Worm (Caenorhabditis elegans) whole organism, young adult: ENCODE data around the gene idpp-5.

ENCODE experiments used
- C17E4.6 ChIP-seq: fragments of 200-800 bp; sonication (Bioruptor generic); IDR thresholded peaks from 2 replicates; pipeline ENCODE4 v1.3.6; 2022; ENCODE audit warnings: missing genetic modification reagents, missing genetic modification characterization, missing compliant biosample characterization
- athp-1 ChIP-seq: sonication (generic microtip); optimal IDR thresholded peaks from 2 replicates; lab custom pipeline; 2017; ENCODE audit warnings: mild to moderate bottlenecking, missing genetic modification characterization, missing compliant biosample characterization
- bed-1 ChIP-seq: fragments of 200-800 bp; sonication (Bioruptor generic); IDR thresholded peaks from 2 replicates; pipeline ENCODE4 v1.3.6; 2022; ENCODE audit warnings: missing genetic modification reagents, missing genetic modification characterization, missing compliant biosample characterization
- chd-7 ChIP-seq: sonication (generic microtip); optimal IDR thresholded peaks from 2 replicates; lab custom pipeline; 2016; ENCODE audit warnings: mild to moderate bottlenecking, missing genetic modification characterization, moderate library complexity, missing compliant biosample characterization
- let-607 ChIP-seq, 2 experiments: fragments of 200-800 bp in 1 of 2; sonication (Bioruptor generic) in 1 of 2; sonication (generic microtip) in 1 of 2; optimal IDR thresholded peaks; 2 replicates each; lab custom pipeline; 2016 to 2018; ENCODE audit warnings: mild to moderate bottlenecking in 2 of 2, missing compliant biosample characterization in 2 of 2, missing genetic modification characterization in 2 of 2, moderate library complexity in 2 of 2, missing genotype in 1 of 2
- nfya-1 ChIP-seq: sonication (generic microtip); optimal IDR thresholded peaks from 2 replicates; lab custom pipeline; 2017; ENCODE audit warnings: antibody characterized with exemption, missing compliant biosample characterization, missing genetic modification characterization, borderline replicate concordance; ENCODE audit not compliant: insufficient read depth
- nfya-2 ChIP-seq: fragments of 200-800 bp; sonication (Bioruptor generic); IDR thresholded peaks from 2 replicates; pipeline ENCODE4 v1.3.6; 2022; ENCODE audit warnings: missing genetic modification reagents, missing genetic modification characterization, missing compliant biosample characterization
- pbrm-1 ChIP-seq: fragments of 200-800 bp; sonication (Bioruptor generic); IDR thresholded peaks from 2 replicates; pipeline ENCODE4 v1.3.6; 2022; ENCODE audit warnings: missing genetic modification reagents, missing genetic modification characterization, missing compliant biosample characterization
- snpc-1.1 ChIP-seq: sonication (generic microtip); optimal IDR thresholded peaks from 2 replicates; lab custom pipeline; 2017; ENCODE audit warnings: missing genetic modification characterization, mild to moderate bottlenecking, missing compliant biosample characterization, antibody characterized with exemption, moderate library complexity, missing genotype, missing genetic modification reagents; ENCODE audit not compliant: insufficient read depth
- unc-62 ChIP-seq: fragments of 150-350 bp; optimal IDR thresholded peaks from 2 replicates; lab custom pipeline; 2014; ENCODE audit warnings: missing biosample characterization, missing genetic modification reagents, missing genetic modification characterization

DNA sequence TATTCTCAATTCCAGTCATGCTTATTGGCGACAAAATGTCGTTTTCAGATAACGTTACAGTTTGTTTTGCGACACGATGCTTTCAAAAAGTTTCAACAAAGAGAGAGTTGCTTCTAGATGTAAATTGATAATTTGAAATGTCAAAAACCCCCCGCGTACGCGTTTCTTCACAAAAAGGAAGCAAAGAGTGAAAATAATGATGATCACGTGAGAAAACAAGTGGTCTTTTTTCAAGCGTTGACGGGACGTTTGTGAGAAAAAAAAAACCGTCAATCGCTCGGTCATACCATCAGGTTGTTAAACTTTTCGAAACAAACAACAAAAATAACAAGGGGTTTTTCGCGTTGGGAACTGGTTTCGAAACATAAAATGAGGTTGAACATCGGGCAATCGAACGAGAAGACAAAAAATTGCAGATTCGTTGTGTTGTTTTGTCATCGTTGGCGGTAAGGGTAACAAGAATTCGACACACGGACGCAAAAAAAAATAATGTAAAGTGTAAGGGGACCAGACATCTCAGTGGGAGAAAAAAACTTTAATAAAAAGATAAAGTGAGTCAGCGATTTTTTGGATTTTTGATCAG is 39.5 kb upstream of the idpp-5 start:
- no peak for TF ChIP-seq pbrm-1 (GFP tag; lab: Robert Waterston, UW)
- no peak for TF ChIP-seq C17E4.6 (GFP tag; lab: Robert Waterston, UW)
- TF ChIP-seq let-607 (tag; optimal IDR thresholded peaks at IDR 0.05; lab: Kevin White, UChicago), result peak; percentile 52 to 81
- TF ChIP-seq snpc-1.1 (tag; lab: Kevin White, UChicago), result no peak
- no peak for TF ChIP-seq nfya-1 (tag; lab: Kevin White, UChicago)
- TF ChIP-seq unc-62 (GFP tag; lab: Kevin White, UChicago), result peak; percentile 55
- no peak for TF ChIP-seq athp-1
- TF ChIP-seq nfya-2 (GFP tag; lab: Robert Waterston, UW), result no peak
- TF ChIP-seq bed-1 (GFP tag; lab: Robert Waterston, UW), result no peak
- TF ChIP-seq chd-7 (tag; lab: Kevin White, UChicago), result peak; percentile 48
